Fruit fly (Drosophila melanogaster) whole organism, embryonic: Measurements from ENCODE around the gene CG7739.

Experiments used
- BEAF-32 ChIP-seq: fragments of 200-800 bp; sonication (Bioruptor generic); optimal IDR thresholded peaks from 3 replicates; lab custom pipeline; 2017; ENCODE audit warnings: missing biosample characterization, missing genetic modification characterization, mild to moderate bottlenecking, moderate library complexity, missing genetic modification reagents
- CG10147 ChIP-seq: fragments of 200-800 bp; sonication (Bioruptor generic); optimal IDR thresholded peaks from 2 replicates; lab custom pipeline; 2019; ENCODE audit warnings: missing biosample characterization, mild to moderate bottlenecking, missing genetic modification characterization, moderate library complexity
- CG11723 ChIP-seq: fragments of 200-800 bp; sonication (Bioruptor generic); optimal IDR thresholded peaks from 2 replicates; lab custom pipeline; 2017; ENCODE audit warnings: missing biosample characterization, mild to moderate bottlenecking, missing genetic modification characterization
- CG14667 ChIP-seq: fragments of 200-800 bp; sonication (Bioruptor generic); IDR thresholded peaks from 2 replicates; pipeline ENCODE4 v1.3.6; 2022; ENCODE audit warnings: missing biosample characterization, missing genetic modification characterization
- CG1603 ChIP-seq: fragments of 200-800 bp; sonication (Bioruptor generic); optimal IDR thresholded peaks from 2 replicates; lab custom pipeline; 2019; ENCODE audit warnings: missing biosample characterization, mild to moderate bottlenecking, missing genetic modification characterization, moderate library complexity
- CG16813 ChIP-seq: fragments of 200-800 bp; sonication (Bioruptor generic); IDR thresholded peaks from 3 replicates; pipeline ENCODE4 v1.3.6; 2022; ENCODE audit warnings: missing biosample characterization, missing genetic modification characterization; ENCODE audit not compliant: partially characterized antibody
- CG17186 ChIP-seq: fragments of 200-800 bp; sonication (Bioruptor generic); optimal IDR thresholded peaks from 3 replicates; lab custom pipeline; 2017; ENCODE audit warnings: missing biosample characterization, missing genetic modification reagents, missing genetic modification characterization
- CG18262 ChIP-seq: fragments of 200-800 bp; optimal IDR thresholded peaks from 3 replicates; lab custom pipeline; 2019; ENCODE audit warnings: missing biosample characterization, mild to moderate bottlenecking, missing genetic modification characterization, moderate library complexity
- CG2116 ChIP-seq: fragments of 200-800 bp; sonication (Bioruptor generic); optimal IDR thresholded peaks from 3 replicates; lab custom pipeline; 2018; ENCODE audit warnings: missing biosample characterization, mild to moderate bottlenecking, missing genetic modification characterization
- CG30020 ChIP-seq: fragments of 200-800 bp; optimal IDR thresholded peaks from 2 replicates; lab custom pipeline; 2019; ENCODE audit warnings: missing biosample characterization, mild to moderate bottlenecking, missing genetic modification characterization, moderate library complexity
- CG30403 ChIP-seq: fragments of 200-800 bp; sonication (Bioruptor generic); optimal IDR thresholded peaks from 3 replicates; lab custom pipeline; 2016; ENCODE audit warnings: missing biosample characterization, missing genetic modification characterization
- CG31388 ChIP-seq: fragments of 200-800 bp; sonication (Bioruptor generic); optimal IDR thresholded peaks from 2 replicates; lab custom pipeline; 2016; ENCODE audit warnings: missing biosample characterization, missing genetic modification characterization
- CG32767 ChIP-seq: fragments of 200-800 bp; sonication (Bioruptor generic); IDR thresholded peaks from 2 replicates; pipeline ENCODE4 v1.3.6; 2022; ENCODE audit warnings: missing biosample characterization, missing genetic modification characterization
- CG7987 ChIP-seq: fragments of 200-800 bp; sonication (Bioruptor generic); optimal IDR thresholded peaks from 2 replicates; lab custom pipeline; 2018; ENCODE audit warnings: missing biosample characterization, mild to moderate bottlenecking, missing genetic modification characterization, moderate library complexity
- Dll ChIP-seq: fragments of 200-800 bp; sonication (Bioruptor generic); IDR thresholded peaks from 4 replicates; pipeline ENCODE4 v1.3.6; 2022; ENCODE audit warnings: missing biosample characterization, missing genetic modification characterization; ENCODE audit not compliant: partially characterized antibody
- Dp ChIP-seq: fragments of 200-800 bp; sonication (Bioruptor generic); optimal IDR thresholded peaks from 2 replicates; lab custom pipeline; 2018; ENCODE audit warnings: missing biosample characterization, mild to moderate bottlenecking, missing genetic modification characterization, moderate library complexity
- Fer1 ChIP-seq: fragments of 200-800 bp; sonication (Bioruptor generic); optimal IDR thresholded peaks from 2 replicates; lab custom pipeline; 2017; ENCODE audit warnings: missing biosample characterization, mild to moderate bottlenecking, missing genetic modification characterization
- MBD-R2 ChIP-seq: fragments of 200-800 bp; sonication (Bioruptor generic); IDR thresholded peaks from 2 replicates; pipeline ENCODE4 v1.3.6; 2022; ENCODE audit warnings: missing biosample characterization, missing genetic modification characterization
- NFAT ChIP-seq: fragments of 200-800 bp; sonication (Bioruptor generic); IDR thresholded peaks from 2 replicates; pipeline ENCODE4 v1.3.6; 2022; ENCODE audit warnings: missing biosample characterization, missing genetic modification characterization
- Scr ChIP-seq: fragments of 200-800 bp; sonication (Bioruptor generic); IDR thresholded peaks from 2 replicates; pipeline ENCODE4 v1.3.6; 2022; ENCODE audit warnings: missing biosample characterization, missing genetic modification characterization; ENCODE audit not compliant: partially characterized antibody
- Sin3A ChIP-seq: fragments of >200 bp; optimal IDR thresholded peaks from 2 replicates; lab custom pipeline; 2018
- abd-A ChIP-seq: fragments of 200-800 bp; sonication (Bioruptor generic); optimal IDR thresholded peaks from 3 replicates; lab custom pipeline; 2019; ENCODE audit warnings: missing biosample characterization, mild to moderate bottlenecking, missing genetic modification characterization, moderate library complexity
- ase ChIP-seq: fragments of 200-800 bp; sonication (Bioruptor generic); IDR thresholded peaks from 3 replicates; pipeline ENCODE4 v1.3.6; 2022; ENCODE audit warnings: missing biosample characterization, missing genetic modification characterization
- ato ChIP-seq: fragments of 200-800 bp; sonication (Bioruptor generic); IDR thresholded peaks from 2 replicates; pipeline ENCODE4 v1.3.6; 2022; ENCODE audit warnings: missing biosample characterization, missing genetic modification characterization; ENCODE audit not compliant: partially characterized antibody
- bowl ChIP-seq: fragments of 200-800 bp; sonication (Bioruptor generic); IDR thresholded peaks from 2 replicates; pipeline ENCODE4 v1.3.6; 2022; ENCODE audit warnings: missing biosample characterization, missing genetic modification characterization
- chn ChIP-seq: fragments of 200-800 bp; sonication (Bioruptor generic); optimal IDR thresholded peaks from 2 replicates; lab custom pipeline; 2016; ENCODE audit warnings: missing biosample characterization, missing genetic modification characterization
- crp ChIP-seq, 2 experiments: fragments of 200-800 bp; sonication (Bioruptor generic); optimal IDR thresholded peaks; 2 replicates in 1 of 2; 3 replicates in 1 of 2; lab custom pipeline; 2017; ENCODE audit warnings: missing biosample characterization in 2 of 2, missing genetic modification characterization in 2 of 2, mild to moderate bottlenecking in 1 of 2, moderate library complexity in 1 of 2
- dysf ChIP-seq: fragments of 200-800 bp; sonication (Bioruptor generic); IDR thresholded peaks from 3 replicates; pipeline ENCODE4 v1.3.6; 2022; ENCODE audit warnings: missing biosample characterization, missing genetic modification characterization
- gfzf ChIP-seq: fragments of 200-800 bp; sonication (Bioruptor generic); optimal IDR thresholded peaks from 2 replicates; lab custom pipeline; 2016; ENCODE audit warnings: missing biosample characterization, mild to moderate bottlenecking, missing genetic modification characterization, moderate library complexity
- oc ChIP-seq: fragments of 200-800 bp; sonication (Bioruptor generic); optimal IDR thresholded peaks from 2 replicates; lab custom pipeline; 2018; ENCODE audit warnings: missing biosample characterization, mild to moderate bottlenecking, missing genetic modification characterization, moderate library complexity
- onecut ChIP-seq: fragments of 200-800 bp; sonication (Bioruptor generic); IDR thresholded peaks from 2 replicates; pipeline ENCODE4 v1.3.6; 2022; ENCODE audit warnings: missing biosample characterization, missing genetic modification characterization
- phol ChIP-seq: fragments of 200-800 bp; sonication (Bioruptor generic); optimal IDR thresholded peaks from 3 replicates; lab custom pipeline; 2018; ENCODE audit warnings: missing biosample characterization, mild to moderate bottlenecking, missing genetic modification characterization, moderate library complexity
- pzg ChIP-seq: fragments of 200-800 bp; sonication (Bioruptor generic); optimal IDR thresholded peaks from 3 replicates; lab custom pipeline; 2018; ENCODE audit warnings: missing biosample characterization, mild to moderate bottlenecking, missing genetic modification characterization, moderate library complexity
- row ChIP-seq: fragments of 200-800 bp; sonication (Bioruptor generic); IDR thresholded peaks from 3 replicates; pipeline ENCODE4 v1.3.6; 2022; ENCODE audit warnings: missing biosample characterization, missing genetic modification characterization
- sna ChIP-seq: fragments of 200-800 bp; sonication (Bioruptor generic); IDR thresholded peaks from 2 replicates; pipeline ENCODE4 v1.3.6; 2022; ENCODE audit warnings: missing biosample characterization, missing genetic modification characterization; ENCODE audit not compliant: partially characterized antibody
- ssp ChIP-seq: fragments of 200-800 bp; sonication (Bioruptor generic); IDR thresholded peaks from 2 replicates; pipeline ENCODE4 v1.3.6; 2022; ENCODE audit warnings: missing biosample characterization, missing genetic modification characterization
- stwl ChIP-seq: fragments of 200-800 bp; sonication (Bioruptor generic); optimal IDR thresholded peaks from 3 replicates; lab custom pipeline; 2018; ENCODE audit warnings: missing biosample characterization, mild to moderate bottlenecking, missing genetic modification characterization, moderate library complexity
- sug ChIP-seq: fragments of 200-800 bp; optimal IDR thresholded peaks from 2 replicates; lab custom pipeline; 2019; ENCODE audit warnings: missing biosample characterization, mild to moderate bottlenecking, missing genetic modification characterization, moderate library complexity
- tgo ChIP-seq: fragments of 200-800 bp; sonication (Bioruptor generic); IDR thresholded peaks from 3 replicates; pipeline ENCODE4 v1.3.6; 2022; ENCODE audit warnings: missing biosample characterization, missing genetic modification characterization
- tll ChIP-seq, 2 experiments: fragments of 200-800 bp in 1 of 2; fragments of >200 bp in 1 of 2; sonication (Bioruptor generic) in 1 of 2; optimal IDR thresholded peaks; 2 replicates each; lab custom pipeline; 2017 to 2019; ENCODE audit warnings: missing biosample characterization in 2 of 2, missing genetic modification characterization in 2 of 2, mild to moderate bottlenecking in 1 of 2, moderate library complexity in 1 of 2
- tna ChIP-seq: fragments of 200-800 bp; sonication (Bioruptor generic); IDR thresholded peaks from 2 replicates; pipeline ENCODE4 v1.3.6; 2022; ENCODE audit warnings: missing biosample characterization, missing genetic modification characterization; ENCODE audit not compliant: partially characterized antibody
- toy ChIP-seq: fragments of 200-800 bp; sonication (Bioruptor generic); IDR thresholded peaks from 2 replicates; pipeline ENCODE4 v1.3.6; 2022; ENCODE audit warnings: missing biosample characterization, missing genetic modification characterization
- trem ChIP-seq: fragments of 200-800 bp; optimal IDR thresholded peaks from 3 replicates; lab custom pipeline; 2019; ENCODE audit warnings: missing biosample characterization, mild to moderate bottlenecking, missing genetic modification characterization, moderate library complexity
- vnd ChIP-seq: fragments of 200-800 bp; sonication (Bioruptor generic); IDR thresholded peaks from 3 replicates; pipeline ENCODE4 v1.3.6; 2022; ENCODE audit warnings: missing biosample characterization, missing genetic modification characterization; ENCODE audit not compliant: partially characterized antibody

CG7739 gene

dm6 chr3L:15526712-15527111 is 36.2 kb downstream of the CG7739 start, which contains the start of gene CG33985:
Gene CG33985 (minus strand): TSS chr3L:15526812.
- TF ChIP-seq ase: no peak

- TF ChIP-seq crp (GFP tag; optimal IDR thresholded peaks at IDR 0.05; lab: Kevin White, UChicago): no peak
- no peak for TF ChIP-seq bowl (GFP tag; lab: Robert Waterston, UW)
- TF ChIP-seq CG31388 (GFP tag; lab: Kevin White, UChicago): no peak
- TF ChIP-seq oc (tag; lab: Kevin White, UChicago): no peak
- TF ChIP-seq CG7987 (GFP tag; lab: Kevin White, UChicago): no peak
- TF ChIP-seq, all 482 proteins: peak for 0
Observed at dm6 chr3L:15525153-15525552, 37.7 kb downstream of the CG7739 start, which contains the start of gene CG33986. Gene CG33986 (minus strand): TSS chr3L:15525253.

- TF ChIP-seq Dp (GFP tag; lab: Kevin White, UChicago) (peak; percentile 98), CG1603 (tag; lab: Kevin White, UChicago) (peak; percentile 60), CG18262 (tag; lab: Kevin White, UChicago) (no peak), vnd (GFP tag; lab: Robert Waterston, UW) (0 out of 3 replicates have a peak, but pooled peaks have one; percentile 36), CG30020 (peak; percentile 29), row (peak; percentile 17; the same call in 1 of the 3 replicates), Scr (GFP tag; lab: Robert Waterston, UW) (peak; percentile 61), sug (tag; lab: Kevin White, UChicago) (peak; percentile 38), CG2116 (GFP tag; lab: Kevin White, UChicago) (peak; percentile 85), ssp (GFP tag; lab: Robert Waterston, UW) (no peak), MBD-R2 (GFP tag; lab: Robert Waterston, UW) (peak; percentile 67), CG17186 (GFP tag; lab: Kevin White, UChicago) (peak; percentile 39), stwl (tag; lab: Kevin White, UChicago) (peak; percentile 87), CG32767 (GFP tag; lab: Robert Waterston, UW) (no peak), CG16813 (GFP tag; lab: Robert Waterston, UW) (peak; percentile 59; the same call in 2 of the 3 replicates), dysf (no peak), NFAT (GFP tag; lab: Robert Waterston, UW) (no peak), gfzf (peak; percentile 84), BEAF-32 (peak; percentile 65), tgo (no peak), CG11723 (GFP tag; lab: Kevin White, UChicago) (no peak), CG10147 (GFP tag; lab: Kevin White, UChicago) (peak; percentile 19), trem (tag; lab: Kevin White, UChicago) (peak; percentile 70), Sin3A (lab: Kevin White, UChicago) (no peak), phol (tag; lab: Kevin White, UChicago) (peak; percentile 10), tll (GFP tag; optimal IDR thresholded peaks at IDR 0.05; lab: Kevin White, UChicago) (peak in 1 of 2 experiments; percentile 12), CG14667 (no peak), toy (no peak), ato (GFP tag; lab: Robert Waterston, UW) (peak; percentile 51; the same call in 1 of the 2 replicates), CG30403 (GFP tag; lab: Kevin White, UChicago) (no peak), Fer1 (peak; percentile 11), abd-A (tag; lab: Kevin White, UChicago) (no peak), onecut (GFP tag; lab: Robert Waterston, UW) (0 out of 2 replicates have a peak, but pooled peaks have one; percentile 3), Dll (GFP tag; lab: Robert Waterston, UW) (peak; percentile 68; the same call in 3 of the 4 replicates), sna (0 out of 2 replicates have a peak, but pooled peaks have one; percentile 35), chn (no peak), tna (GFP tag; lab: Robert Waterston, UW) (peak; percentile 54; the same call in 1 of the 2 replicates), CG7987 (GFP tag; lab: Kevin White, UChicago) (peak; percentile 23), pzg (peak; percentile 93)
Observed at dm6 chr3L:15523806-15524346, 39.0 kb downstream of the CG7739 start, which contains the start of gene CG7945. Gene CG7945 (minus strand): TSS chr3L:15524137.
